Fruit fly (Drosophila melanogaster): ENCODE measurements around the gene ND-75.
A peak's percentile ranks its signal among the peaks of the same experiment; 100 is the strongest.

The ND-75 gene

DNA sequence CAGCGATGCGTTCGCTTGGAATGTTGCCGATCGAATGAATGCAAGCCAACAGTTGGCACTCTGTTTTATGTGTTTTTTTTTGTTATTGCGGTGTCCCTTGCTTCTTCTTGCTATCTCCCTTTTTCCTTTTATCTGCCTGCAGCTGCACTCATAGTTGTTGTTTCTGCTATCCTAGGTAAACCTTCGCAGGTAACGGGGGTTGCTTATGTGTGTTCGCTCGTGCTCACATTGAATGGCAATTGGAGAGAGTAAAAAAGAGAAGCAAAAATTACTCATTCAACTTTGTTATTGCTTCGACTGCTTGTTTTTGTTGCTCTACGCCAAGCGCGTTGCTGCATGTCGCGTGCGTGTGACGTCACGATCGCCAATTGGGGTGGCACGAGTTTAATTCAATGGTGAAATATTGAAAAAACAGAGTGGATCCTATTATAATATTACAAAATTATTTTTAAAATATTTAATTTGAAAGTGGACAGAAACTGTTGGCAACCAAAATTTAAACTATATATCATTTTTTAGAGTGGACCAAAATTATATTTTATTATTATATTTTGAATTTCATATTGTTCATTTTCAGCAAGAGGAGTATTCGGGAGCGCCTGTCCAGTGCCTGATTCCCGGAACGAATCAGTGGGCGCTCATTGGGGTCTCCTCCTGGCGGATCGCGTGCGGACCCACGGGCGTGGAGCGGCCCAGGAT, 20.0 kb upstream of the ND-75 start, which contains the start of gene Corp (continued):
- TF ChIP-seq CG12744 (GFP tag; optimal IDR thresholded peaks at IDR 0.05) (no peak), pzg (GFP tag; optimal IDR thresholded peaks at IDR 0.05) (no peak), slou (GFP tag; optimal IDR thresholded peaks at IDR 0.05) (no peak), CG2712 (tag; optimal IDR thresholded peaks at IDR 0.05) (peak; percentile 67), Usf (GFP tag; optimal IDR thresholded peaks at IDR 0.05) (no peak), CG31365 (tag; optimal IDR thresholded peaks at IDR 0.05) (peak; percentile 73), CG6272 (GFP tag; IDR thresholded peaks at IDR 0.05) (no peak), pb (GFP tag; optimal IDR thresholded peaks at IDR 0.05) (no peak), btn (GFP tag; optimal IDR thresholded peaks at IDR 0.05) (no peak), CG8924 (tag; optimal IDR thresholded peaks at IDR 0.05) (peak; percentile 55), sc (optimal IDR thresholded peaks at IDR 0.05) (no peak), sc (GFP tag; optimal IDR thresholded peaks at IDR 0.05) (peak; percentile 10), dati (GFP tag; IDR thresholded peaks at IDR 0.05) (no peak), CG1602 (GFP tag; optimal IDR thresholded peaks at IDR 0.05) (no peak), CG10366 (GFP tag; IDR thresholded peaks at IDR 0.05) (peak; percentile 38), CG17568 (GFP tag; optimal IDR thresholded peaks at IDR 0.05) (no peak), CG4282 (GFP tag; optimal IDR thresholded peaks at IDR 0.05) (no peak), tup (GFP tag; optimal IDR thresholded peaks at IDR 0.05) (no peak), CG14710 (tag; optimal IDR thresholded peaks at IDR 0.05) (no peak), zfh1 (GFP tag; IDR thresholded peaks at IDR 0.05) (no peak), her (GFP tag; optimal IDR thresholded peaks at IDR 0.05) (no peak), scrt (GFP tag; optimal IDR thresholded peaks at IDR 0.05) (no peak), amos (GFP tag; IDR thresholded peaks at IDR 0.05; ENCODE audit: partially characterized antibody) (no peak), MESR4 (GFP tag; optimal IDR thresholded peaks at IDR 0.05) (peak; percentile 2), ap (GFP tag; IDR thresholded peaks at IDR 0.05) (no peak), CG10147 (GFP tag; optimal IDR thresholded peaks at IDR 0.05) (no peak), CG13123 (GFP tag; optimal IDR thresholded peaks at IDR 0.05) (no peak), Hr78 (GFP tag; optimal IDR thresholded peaks at IDR 0.05) (no peak), CG6254 (GFP tag; optimal IDR thresholded peaks at IDR 0.05) (peak; percentile 10), ind (GFP tag; optimal IDR thresholded peaks at IDR 0.05) (no peak), Med (GFP tag) (peak; percentile 2), dan (GFP tag; IDR thresholded peaks at IDR 0.05) (no peak), ems (GFP tag; optimal IDR thresholded peaks at IDR 0.05) (no peak), CG31224 (GFP tag; IDR thresholded peaks at IDR 0.05) (no peak), chif (GFP tag; optimal IDR thresholded peaks at IDR 0.05) (no peak), pros (GFP tag; optimal IDR thresholded peaks at IDR 0.05) (peak; percentile 56), Deaf1 (tag; optimal IDR thresholded peaks at IDR 0.05) (peak; percentile 16), CkIIα-i1 (GFP tag; IDR thresholded peaks at IDR 0.05) (no peak), ci (GFP tag; IDR thresholded peaks at IDR 0.05) (peak; percentile 64; the same call in 1 of the 3 replicates), crp (GFP tag; optimal IDR thresholded peaks at IDR 0.05) (no peak), dysf (GFP tag; IDR thresholded peaks at IDR 0.05) (peak; percentile 48; the same call in 2 of the 3 replicates), bigmax (GFP tag; optimal IDR thresholded peaks at IDR 0.05) (no peak), Sry-β (GFP tag; optimal IDR thresholded peaks at IDR 0.05) (no peak), BEAF-32 (GFP tag; optimal IDR thresholded peaks at IDR 0.05) (no peak), kay (GFP tag; optimal IDR thresholded peaks at IDR 0.05) (no peak), tx (GFP tag; optimal IDR thresholded peaks at IDR 0.05) (no peak), CG17361 (GFP tag; IDR thresholded peaks at IDR 0.05) (peak; percentile 63; the same call in 2 of the 3 replicates), jing (GFP tag; optimal IDR thresholded peaks at IDR 0.05) (no peak), Drgx (GFP tag; IDR thresholded peaks at IDR 0.05) (peak; percentile 68), CG34224 (GFP tag; IDR thresholded peaks at IDR 0.05; ENCODE audit: partially characterized antibody) (no peak)
